Fruit fly (Drosophila melanogaster) whole organism, embryonic: ENCODE measurements around the gene CG42812.

Experiments used
- Bgb ChIP-seq: fragments of 200-800 bp; sonication (Bioruptor generic); IDR thresholded peaks from 2 replicates; pipeline ENCODE4 v1.3.6; 2022; ENCODE audit warnings: missing biosample characterization, missing genetic modification characterization; ENCODE audit not compliant: partially characterized antibody
- CG10565 ChIP-seq: fragments of 200-800 bp; sonication (Bioruptor generic); optimal IDR thresholded peaks from 3 replicates; lab custom pipeline; 2016; ENCODE audit warnings: missing biosample characterization, mild to moderate bottlenecking, missing genetic modification characterization
- CG10959 ChIP-seq: fragments of 200-800 bp; sonication (Bioruptor generic); IDR thresholded peaks from 2 replicates; pipeline ENCODE4 v1.3.6; 2022; ENCODE audit warnings: missing biosample characterization, missing genetic modification characterization
- CG12299 ChIP-seq: fragments of 200-800 bp; sonication (Bioruptor generic); optimal IDR thresholded peaks from 2 replicates; lab custom pipeline; 2018; ENCODE audit warnings: missing biosample characterization, mild to moderate bottlenecking, missing genetic modification characterization
- CG13123 ChIP-seq: fragments of 200-800 bp; sonication (Bioruptor generic); optimal IDR thresholded peaks from 2 replicates; lab custom pipeline; 2016; ENCODE audit warnings: missing biosample characterization, missing genetic modification characterization
- CG16815 ChIP-seq: fragments of 200-800 bp; sonication (Bioruptor generic); optimal IDR thresholded peaks from 3 replicates; lab custom pipeline; 2017; ENCODE audit warnings: missing biosample characterization, mild to moderate bottlenecking, missing genetic modification characterization
- CG17328 ChIP-seq: fragments of 200-800 bp; sonication (Bioruptor generic); IDR thresholded peaks from 2 replicates; pipeline ENCODE4 v1.3.6; 2022; ENCODE audit warnings: missing biosample characterization, missing genetic modification characterization
- CG17385 ChIP-seq: fragments of 200-800 bp; sonication (Bioruptor generic); optimal IDR thresholded peaks from 3 replicates; lab custom pipeline; 2018; ENCODE audit warnings: missing biosample characterization, mild to moderate bottlenecking, missing genetic modification characterization
- CG18476 ChIP-seq: fragments of 200-800 bp; sonication (Bioruptor generic); optimal IDR thresholded peaks from 2 replicates; lab custom pipeline; 2016; ENCODE audit warnings: missing biosample characterization, mild to moderate bottlenecking, missing genetic modification characterization
- CG18619 ChIP-seq: fragments of 200-800 bp; sonication (Bioruptor generic); optimal IDR thresholded peaks from 3 replicates; lab custom pipeline; 2017; ENCODE audit warnings: missing biosample characterization, mild to moderate bottlenecking, missing genetic modification characterization
- CG2129 ChIP-seq: fragments of 200-800 bp; sonication (Bioruptor generic); IDR thresholded peaks from 2 replicates; pipeline ENCODE4 v1.3.6; 2022; ENCODE audit warnings: missing biosample characterization, missing genetic modification characterization; ENCODE audit not compliant: partially characterized antibody
- CG2889 ChIP-seq: fragments of 200-800 bp; sonication (Bioruptor generic); IDR thresholded peaks from 3 replicates; pipeline ENCODE4 v1.3.6; 2022; ENCODE audit warnings: missing biosample characterization, missing genetic modification characterization
- CG34376 ChIP-seq: fragments of 200-800 bp; sonication (Bioruptor generic); optimal IDR thresholded peaks from 2 replicates; lab custom pipeline; 2018; ENCODE audit warnings: missing biosample characterization, mild to moderate bottlenecking, missing genetic modification characterization
- CG34422 ChIP-seq: fragments of 200-800 bp; sonication (Bioruptor generic); IDR thresholded peaks from 3 replicates; pipeline ENCODE4 v1.3.6; 2022; ENCODE audit warnings: missing biosample characterization, missing genetic modification characterization
- CG4282 ChIP-seq: fragments of 200-800 bp; sonication (Bioruptor generic); optimal IDR thresholded peaks from 2 replicates; lab custom pipeline; 2016; ENCODE audit warnings: missing biosample characterization, missing genetic modification characterization
- CG4404 ChIP-seq: fragments of 200-800 bp; sonication (Bioruptor generic); IDR thresholded peaks from 2 replicates; pipeline ENCODE4 v1.3.6; 2022; ENCODE audit warnings: missing biosample characterization, missing genetic modification characterization
- CG5953 ChIP-seq: fragments of 200-800 bp; sonication (Bioruptor generic); IDR thresholded peaks from 2 replicates; pipeline ENCODE4 v1.3.6; 2022; ENCODE audit warnings: missing biosample characterization, missing genetic modification characterization
- CG6683 ChIP-seq: fragments of 200-800 bp; sonication (Bioruptor generic); optimal IDR thresholded peaks from 2 replicates; lab custom pipeline; 2017; ENCODE audit warnings: missing biosample characterization, mild to moderate bottlenecking, missing genetic modification characterization, missing genetic modification reagents
- CG6791 ChIP-seq: fragments of 200-800 bp; sonication (Bioruptor generic); IDR thresholded peaks from 3 replicates; pipeline ENCODE4 v1.3.6; 2022; ENCODE audit warnings: missing biosample characterization, missing genetic modification characterization; ENCODE audit not compliant: partially characterized antibody
- CG9727 ChIP-seq: fragments of 200-800 bp; sonication (Bioruptor generic); optimal IDR thresholded peaks from 3 replicates; lab custom pipeline; 2017; ENCODE audit warnings: missing biosample characterization, mild to moderate bottlenecking, missing genetic modification characterization
- D19B ChIP-seq: fragments of 200-800 bp; sonication (Bioruptor generic); optimal IDR thresholded peaks from 2 replicates; lab custom pipeline; 2017; ENCODE audit warnings: missing biosample characterization, mild to moderate bottlenecking, missing genetic modification characterization
- Dbx ChIP-seq: fragments of 200-800 bp; sonication (Bioruptor generic); IDR thresholded peaks from 3 replicates; pipeline ENCODE4 v1.3.6; 2022; ENCODE audit warnings: missing biosample characterization, missing genetic modification characterization
- Dll ChIP-seq: fragments of 200-800 bp; sonication (Bioruptor generic); IDR thresholded peaks from 4 replicates; pipeline ENCODE4 v1.3.6; 2022; ENCODE audit warnings: missing biosample characterization, missing genetic modification characterization; ENCODE audit not compliant: partially characterized antibody
- Dref ChIP-seq: fragments of 200-800 bp; sonication (Bioruptor generic); IDR thresholded peaks from 2 replicates; pipeline ENCODE4 v1.3.6; 2022; ENCODE audit warnings: missing biosample characterization, missing genetic modification characterization
- Fer3 ChIP-seq: fragments of 200-800 bp; sonication (Bioruptor generic); optimal IDR thresholded peaks from 2 replicates; lab custom pipeline; 2018; ENCODE audit warnings: missing biosample characterization, mild to moderate bottlenecking, missing genetic modification characterization, moderate library complexity
- HLHmδ ChIP-seq: fragments of 200-800 bp; sonication (Bioruptor generic); optimal IDR thresholded peaks from 2 replicates; lab custom pipeline; 2018; ENCODE audit warnings: missing biosample characterization, mild to moderate bottlenecking, missing genetic modification characterization, moderate library complexity
- HmgZ ChIP-seq: fragments of 200-800 bp; sonication (Bioruptor generic); optimal IDR thresholded peaks from 2 replicates; lab custom pipeline; 2018; ENCODE audit warnings: missing biosample characterization, mild to moderate bottlenecking, missing genetic modification characterization
- Opbp ChIP-seq: fragments of 200-800 bp; sonication (Bioruptor generic); IDR thresholded peaks from 3 replicates; pipeline ENCODE4 v1.3.6; 2022; ENCODE audit warnings: missing biosample characterization, missing genetic modification characterization; ENCODE audit not compliant: partially characterized antibody
- Pdp1 ChIP-seq, 2 experiments: fragments of 200-800 bp; sonication (Bioruptor generic); optimal IDR thresholded peaks; 3 replicates each; lab custom pipeline; 2016; ENCODE audit warnings: missing biosample characterization in 2 of 2, missing genetic modification characterization in 2 of 2, mild to moderate bottlenecking in 1 of 2, moderate library complexity in 1 of 2
- Poxn ChIP-seq: fragments of 200-800 bp; sonication (Bioruptor generic); IDR thresholded peaks from 2 replicates; pipeline ENCODE4 v1.3.6; 2022; ENCODE audit warnings: missing biosample characterization, missing genetic modification characterization
- Ptx1 ChIP-seq: fragments of 200-800 bp; sonication (Bioruptor generic); IDR thresholded peaks from 2 replicates; pipeline ENCODE4 v1.3.6; 2022; ENCODE audit warnings: missing biosample characterization, missing genetic modification characterization
- Usf ChIP-seq: fragments of 200-800 bp; sonication (Bioruptor generic); optimal IDR thresholded peaks from 2 replicates; lab custom pipeline; 2017; ENCODE audit warnings: missing genotype, missing biosample characterization, missing genetic modification characterization
- aop ChIP-seq: fragments of 200-800 bp; sonication (Bioruptor generic); IDR thresholded peaks from 2 replicates; pipeline ENCODE4 v1.3.6; 2022; ENCODE audit warnings: missing biosample characterization, missing genetic modification characterization
- ap ChIP-seq: fragments of 200-800 bp; sonication (Bioruptor generic); IDR thresholded peaks from 2 replicates; pipeline ENCODE4 v1.3.6; 2022; ENCODE audit warnings: missing biosample characterization, missing genetic modification characterization
- croc ChIP-seq: fragments of 200-800 bp; sonication (Bioruptor generic); conservative IDR thresholded peaks from 3 replicates; pipeline ENCODE4 v1.3.6; 2022; ENCODE audit warnings: missing biosample characterization, missing genetic modification characterization
- cwo ChIP-seq: fragments of 200-800 bp; sonication (Bioruptor generic); optimal IDR thresholded peaks from 3 replicates; lab custom pipeline; 2017; ENCODE audit warnings: missing biosample characterization, missing genetic modification characterization, mild to moderate bottlenecking, moderate library complexity, missing genetic modification reagents
- dimm ChIP-seq: fragments of 200-800 bp; sonication (Bioruptor generic); IDR thresholded peaks from 2 replicates; pipeline ENCODE4 v1.3.6; 2022; ENCODE audit warnings: missing biosample characterization, missing genetic modification characterization
- en ChIP-seq: fragments of 200-800 bp; sonication (Bioruptor generic); optimal IDR thresholded peaks from 2 replicates; lab custom pipeline; 2016; ENCODE audit warnings: missing biosample characterization, missing genetic modification characterization
- h ChIP-seq: fragments of >200 bp; optimal IDR thresholded peaks from 2 replicates; lab custom pipeline; 2017
- her ChIP-seq: fragments of 200-800 bp; sonication (Bioruptor generic); optimal IDR thresholded peaks from 2 replicates; lab custom pipeline; 2016; ENCODE audit warnings: missing biosample characterization, missing genetic modification characterization
- inv ChIP-seq: fragments of 200-800 bp; sonication (Bioruptor generic); IDR thresholded peaks from 2 replicates; pipeline ENCODE4 v1.3.6; 2022; ENCODE audit warnings: missing biosample characterization, missing genetic modification characterization; ENCODE audit not compliant: partially characterized antibody
- knrl ChIP-seq: fragments of 200-800 bp; sonication (Bioruptor generic); IDR thresholded peaks from 3 replicates; pipeline ENCODE4 v1.3.6; 2022; ENCODE audit warnings: missing biosample characterization, missing genetic modification characterization; ENCODE audit not compliant: partially characterized antibody
- lola ChIP-seq, 3 experiments: fragments of >200 bp in 2 of 3; fragments of 200-800 bp in 1 of 3; sonication (Bioruptor generic) in 1 of 3; optimal IDR thresholded peaks; 2 replicates each; lab custom pipeline; 2017 to 2019; ENCODE audit warnings: missing biosample characterization in 3 of 3, missing genetic modification characterization in 3 of 3, mild to moderate bottlenecking in 1 of 3, moderate library complexity in 1 of 3
- maf-S ChIP-seq: fragments of 200-800 bp; sonication (Bioruptor generic); optimal IDR thresholded peaks from 2 replicates; lab custom pipeline; 2016; ENCODE audit warnings: missing biosample characterization, missing genetic modification characterization
- peb ChIP-seq: fragments of 200-800 bp; sonication (Bioruptor generic); IDR thresholded peaks from 2 replicates; pipeline ENCODE4 v1.3.6; 2022; ENCODE audit warnings: missing biosample characterization, missing genetic modification characterization
- repo ChIP-seq: fragments of 200-800 bp; sonication (Bioruptor generic); optimal IDR thresholded peaks from 2 replicates; lab custom pipeline; 2016; ENCODE audit warnings: missing biosample characterization, missing genetic modification characterization
- sens ChIP-seq: fragments of 200-800 bp; sonication (Bioruptor generic); peaks from one replicate; lab custom pipeline; 2016; ENCODE audit warnings: missing biosample characterization, missing genetic modification characterization
- tin ChIP-seq: fragments of 200-800 bp; sonication (Bioruptor generic); optimal IDR thresholded peaks from 3 replicates; lab custom pipeline; 2016; ENCODE audit warnings: missing biosample characterization, missing genetic modification characterization
- twi ChIP-seq: fragments of 200-800 bp; optimal IDR thresholded peaks from 2 replicates; lab custom pipeline; 2019; ENCODE audit warnings: missing biosample characterization, mild to moderate bottlenecking, missing genetic modification characterization, moderate library complexity
- vvl ChIP-seq: fragments of 200-800 bp; sonication (Bioruptor generic); IDR thresholded peaks from 2 replicates; pipeline ENCODE4 v1.3.6; 2022; ENCODE audit warnings: missing biosample characterization, missing genetic modification characterization

CG42812 gene

dm6 chr3R:24333182-24333808 is 34.7 kb downstream of the CG42812 start, which contains the start of the genes Rrp5 and Dis3 (continued):
- peak; percentile 66; the same call in 2 of the 3 replicates for TF ChIP-seq CG6791 (GFP tag; lab: Robert Waterston, UW)
- TF ChIP-seq CG10565 (GFP tag; lab: Kevin White, UChicago) = no peak
- peak; percentile 58 for TF ChIP-seq Dref (GFP tag; lab: Robert Waterston, UW)
- peak; percentile 41 for TF ChIP-seq maf-S (GFP tag; lab: Kevin White, UChicago)
- TF ChIP-seq HmgZ (tag; lab: Kevin White, UChicago) = peak; percentile 84
- peak; percentile 89 for TF ChIP-seq CG34422
- no peak for TF ChIP-seq Usf (GFP tag; lab: Kevin White, UChicago)
- TF ChIP-seq Dbx (GFP tag; lab: Robert Waterston, UW) = peak; percentile 59; the same call in 1 of the 3 replicates
- TF ChIP-seq dimm = no peak
- no peak for TF ChIP-seq CG18476 (GFP tag; lab: Kevin White, UChicago)
- no peak for TF ChIP-seq CG2129
- no peak for TF ChIP-seq h (lab: Kevin White, UChicago)
- peak; percentile 45; the same call in 1 of the 2 replicates for TF ChIP-seq Ptx1
- TF ChIP-seq Pdp1 (GFP tag; optimal IDR thresholded peaks at IDR 0.05; lab: Kevin White, UChicago) = peak in 1 of 2 experiments; percentile 22
- no peak for TF ChIP-seq CG16815
- no peak for TF ChIP-seq lola (GFP tag; optimal IDR thresholded peaks at IDR 0.05; lab: Kevin White, UChicago)
- TF ChIP-seq Poxn (GFP tag; lab: Robert Waterston, UW) = no peak
- peak; percentile 64; the same call in 2 of the 3 replicates for TF ChIP-seq knrl (GFP tag; lab: Robert Waterston, UW)
- TF ChIP-seq CG17328 = peak; percentile 46; the same call in 1 of the 2 replicates
- TF ChIP-seq repo (GFP tag; lab: Kevin White, UChicago) = no peak
- no peak for TF ChIP-seq CG4282 (GFP tag; lab: Kevin White, UChicago)
- no peak for TF ChIP-seq CG2889 (GFP tag; lab: Robert Waterston, UW)
- no peak for TF ChIP-seq HLHmδ
- TF ChIP-seq sens (GFP tag; lab: Kevin White, UChicago) = peak; percentile 93
- no peak for TF ChIP-seq D19B (GFP tag; lab: Kevin White, UChicago)
- no peak for TF ChIP-seq twi (tag; lab: Kevin White, UChicago)
- peak; percentile 44; the same call in 1 of the 2 replicates for TF ChIP-seq Bgb (GFP tag; lab: Robert Waterston, UW)
- no peak for TF ChIP-seq peb
- TF ChIP-seq Fer3 = no peak
- TF ChIP-seq CG13123 (GFP tag; lab: Kevin White, UChicago) = no peak
- TF ChIP-seq CG34376 (GFP tag; lab: Kevin White, UChicago) = no peak
- TF ChIP-seq CG5953 = peak; percentile 17; the same call in 1 of the 2 replicates
- no peak for TF ChIP-seq CG6683 (GFP tag; lab: Kevin White, UChicago)
- TF ChIP-seq tin = peak; percentile 28
- peak; percentile 78 for TF ChIP-seq vvl (GFP tag; lab: Robert Waterston, UW)
- TF ChIP-seq en (GFP tag; lab: Kevin White, UChicago) = no peak
- no peak for TF ChIP-seq CG9727 (GFP tag; lab: Kevin White, UChicago)
- no peak for TF ChIP-seq CG17385 (GFP tag; lab: Kevin White, UChicago)
- peak; percentile 96 for TF ChIP-seq her (GFP tag; lab: Kevin White, UChicago)
- no peak for TF ChIP-seq aop (GFP tag; lab: Robert Waterston, UW)
- peak; percentile 87 for TF ChIP-seq cwo (GFP tag; lab: Kevin White, UChicago)
- TF ChIP-seq CG10959 = peak; percentile 18; the same call in 1 of the 2 replicates
- no peak for TF ChIP-seq CG4404 (GFP tag; lab: Robert Waterston, UW)
- TF ChIP-seq Dll (GFP tag; lab: Robert Waterston, UW) = 0 out of 4 replicates have a peak, but pooled peaks have one; percentile 17
- TF ChIP-seq CG18619 (GFP tag; lab: Kevin White, UChicago) = no peak
- TF ChIP-seq Opbp (GFP tag; lab: Robert Waterston, UW) = peak; percentile 76
- TF ChIP-seq inv = no peak; the same call in 1 of the 2 replicates
- no peak for TF ChIP-seq CG12299
- no peak for TF ChIP-seq ap (GFP tag; lab: Robert Waterston, UW)
- no peak for TF ChIP-seq croc (GFP tag; lab: Robert Waterston, UW)
